Fruit fly (Drosophila melanogaster) whole organism, pupa: Measurements from ENCODE around the gene CG14252.

Experiments
- CG10348 ChIP-seq: fragments of 200-800 bp; sonication (Bioruptor generic); IDR thresholded peaks from 2 replicates; pipeline ENCODE4 v1.3.6; 2022; ENCODE audit warnings: missing biosample characterization, missing genetic modification characterization
- CG12605 ChIP-seq: fragments of 200-800 bp; sonication (Bioruptor generic); IDR thresholded peaks from 2 replicates; pipeline ENCODE4 v1.3.6; 2022; ENCODE audit warnings: missing biosample characterization, missing genetic modification characterization
- CG13204 ChIP-seq: fragments of 200-800 bp; sonication (Bioruptor generic); optimal IDR thresholded peaks from 2 replicates; lab custom pipeline; 2018; ENCODE audit warnings: missing biosample characterization, mild to moderate bottlenecking, missing genetic modification characterization, moderate library complexity
- CG14655 ChIP-seq: fragments of 200-800 bp; sonication (Bioruptor generic); optimal IDR thresholded peaks from 3 replicates; lab custom pipeline; 2017; ENCODE audit warnings: mild to moderate bottlenecking, missing biosample characterization, missing genetic modification reagents, missing genetic modification characterization
- CG15710 ChIP-seq: fragments of 200-800 bp; sonication (Bioruptor generic); optimal IDR thresholded peaks from 2 replicates; lab custom pipeline; 2018; ENCODE audit warnings: missing biosample characterization, mild to moderate bottlenecking, missing genetic modification characterization, moderate library complexity
- CG17806 ChIP-seq: fragments of 200-800 bp; sonication (Bioruptor generic); optimal IDR thresholded peaks from 2 replicates; lab custom pipeline; 2018; ENCODE audit warnings: missing biosample characterization, mild to moderate bottlenecking, missing genetic modification characterization, moderate library complexity
- CG32121 ChIP-seq: fragments of 200-800 bp; sonication (Bioruptor generic); IDR thresholded peaks from 2 replicates; pipeline ENCODE4 v1.3.6; 2022; ENCODE audit warnings: missing biosample characterization, missing genetic modification characterization
- CG34367 ChIP-seq: fragments of 200-800 bp; sonication (Bioruptor generic); optimal IDR thresholded peaks from 2 replicates; lab custom pipeline; 2018; ENCODE audit warnings: missing biosample characterization, mild to moderate bottlenecking, missing genetic modification characterization
- CG4496 ChIP-seq: fragments of 200-800 bp; sonication (Bioruptor generic); IDR thresholded peaks from 3 replicates; pipeline ENCODE4 v1.3.6; 2022; ENCODE audit warnings: missing biosample characterization, missing genetic modification characterization
- CG8159 ChIP-seq: fragments of 200-800 bp; sonication (Bioruptor generic); optimal IDR thresholded peaks from 3 replicates; lab custom pipeline; 2018; ENCODE audit warnings: missing biosample characterization, mild to moderate bottlenecking, missing genetic modification characterization, moderate library complexity
- CG8301 ChIP-seq: fragments of 200-800 bp; sonication (Bioruptor generic); optimal IDR thresholded peaks from 2 replicates; lab custom pipeline; 2018; ENCODE audit warnings: missing biosample characterization, mild to moderate bottlenecking, missing genetic modification characterization
- CG9948 ChIP-seq: fragments of 200-800 bp; sonication (Bioruptor generic); optimal IDR thresholded peaks from 2 replicates; lab custom pipeline; 2018; ENCODE audit warnings: missing biosample characterization, mild to moderate bottlenecking, missing genetic modification characterization, moderate library complexity
- D1 ChIP-seq: fragments of 200-800 bp; sonication (Bioruptor generic); optimal IDR thresholded peaks from 2 replicates; lab custom pipeline; 2018; ENCODE audit warnings: missing biosample characterization, mild to moderate bottlenecking, missing genetic modification characterization, moderate library complexity
- EcR ChIP-seq: fragments of 200-800 bp; sonication (Bioruptor generic); optimal IDR thresholded peaks from 3 replicates; lab custom pipeline; 2019; ENCODE audit warnings: missing biosample characterization, missing genetic modification characterization, mild to moderate bottlenecking, moderate library complexity, missing genetic modification reagents
- Ets98B ChIP-seq: fragments of 200-800 bp; sonication (Bioruptor generic); IDR thresholded peaks from 2 replicates; pipeline ENCODE4 v1.3.6; 2022; ENCODE audit warnings: missing biosample characterization, missing genetic modification characterization
- Pif1A ChIP-seq: fragments of 200-800 bp; sonication (Bioruptor generic); optimal IDR thresholded peaks from 3 replicates; lab custom pipeline; 2016; ENCODE audit warnings: missing biosample characterization, missing genetic modification characterization
- Pif1B ChIP-seq: fragments of 200-800 bp; sonication (Bioruptor generic); optimal IDR thresholded peaks from 3 replicates; lab custom pipeline; 2016; ENCODE audit warnings: missing biosample characterization, missing genetic modification characterization
- Snoo ChIP-seq: fragments of 200-800 bp; sonication (Bioruptor generic); optimal IDR thresholded peaks from 3 replicates; lab custom pipeline; 2017; ENCODE audit warnings: missing biosample characterization, mild to moderate bottlenecking, missing genetic modification characterization, inconsistent platforms
- fd96Ca ChIP-seq: fragments of 200-800 bp; sonication (Bioruptor generic); IDR thresholded peaks from 3 replicates; pipeline ENCODE4 v1.3.6; 2022; ENCODE audit warnings: missing biosample characterization, missing genetic modification characterization
- gl ChIP-seq: fragments of 200-800 bp; sonication (Bioruptor generic); optimal IDR thresholded peaks from 2 replicates; lab custom pipeline; 2018; ENCODE audit warnings: missing biosample characterization, mild to moderate bottlenecking, missing genetic modification characterization
- rn ChIP-seq: fragments of 200-800 bp; sonication (Bioruptor generic); IDR thresholded peaks from 2 replicates; pipeline ENCODE4 v1.3.6; 2022; ENCODE audit warnings: missing biosample characterization, missing genetic modification characterization

CG14252 gene

DNA sequence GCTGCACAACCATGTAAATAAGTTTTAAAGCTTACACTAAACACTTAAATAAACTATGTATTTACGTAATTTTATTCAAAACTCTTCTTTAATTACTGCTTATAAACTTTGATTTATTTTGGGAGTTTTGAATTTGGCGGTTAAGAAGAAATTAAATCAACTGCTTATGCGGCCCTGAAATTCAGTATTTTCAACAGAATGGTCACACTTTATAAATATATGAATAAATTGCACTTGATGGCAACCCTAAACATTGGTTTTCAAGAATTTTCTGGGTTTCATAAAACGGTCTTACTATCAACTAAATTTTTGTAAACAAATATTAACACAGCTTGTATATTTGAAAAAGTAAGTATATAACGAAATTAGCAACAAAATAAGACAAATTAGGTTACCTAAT, at the start of gene CG14252:
CG14252 (plus strand) TSS at position 302 of the 400 bp plus-strand sequence.
- TF ChIP-seq D1 (tag; lab: Kevin White, UChicago), result no peak
- no peak for TF ChIP-seq Snoo
- no peak for TF ChIP-seq rn (GFP tag; lab: Robert Waterston, UW)
- no peak for TF ChIP-seq CG9948 (tag; lab: Kevin White, UChicago)
- no peak for TF ChIP-seq CG32121 (GFP tag; lab: Robert Waterston, UW)
- TF ChIP-seq EcR, result no peak
- TF ChIP-seq Pif1A (GFP tag; lab: Kevin White, UChicago), result no peak
- TF ChIP-seq fd96Ca (GFP tag; lab: Robert Waterston, UW), result no peak
- TF ChIP-seq CG8301, result no peak
- TF ChIP-seq CG15710 (tag; lab: Kevin White, UChicago), result no peak
- no peak for TF ChIP-seq CG14655 (GFP tag; lab: Kevin White, UChicago)
- TF ChIP-seq Pif1B, result no peak
- no peak for TF ChIP-seq CG34367
- TF ChIP-seq CG12605 (GFP tag; lab: Robert Waterston, UW), result no peak

DNA sequence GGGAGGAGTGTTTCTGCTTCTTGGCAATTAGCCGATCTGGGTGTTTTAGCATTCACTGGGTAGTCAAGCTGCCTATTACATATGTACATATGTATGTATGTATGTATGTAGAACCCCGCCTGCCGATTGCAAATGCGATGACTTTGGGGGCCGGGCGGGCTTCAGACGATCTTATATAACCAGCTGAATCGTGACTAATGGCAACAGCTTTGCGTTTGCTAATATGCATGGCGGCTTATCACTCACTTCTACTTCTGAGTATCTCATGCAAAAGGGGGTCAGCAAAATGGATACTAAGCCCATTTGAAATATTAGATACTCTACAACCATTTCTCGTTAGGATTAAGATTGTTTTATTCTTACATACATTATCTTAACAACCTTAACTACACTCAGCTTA, 49.1 kb upstream of the CG14252 start:
- TF ChIP-seq CG32121 (GFP tag; lab: Robert Waterston, UW) (no peak), rn (GFP tag; lab: Robert Waterston, UW) (no peak), CG9948 (tag; lab: Kevin White, UChicago) (no peak), Pif1B (no peak), gl (tag; lab: Kevin White, UChicago) (no peak), CG10348 (GFP tag; lab: Robert Waterston, UW) (no peak), CG12605 (GFP tag; lab: Robert Waterston, UW) (no peak), CG4496 (no peak), Snoo (no peak), CG15710 (tag; lab: Kevin White, UChicago) (no peak), fd96Ca (GFP tag; lab: Robert Waterston, UW) (no peak)
- TF ChIP-seq, all 21 proteins: peak for 0

DNA sequence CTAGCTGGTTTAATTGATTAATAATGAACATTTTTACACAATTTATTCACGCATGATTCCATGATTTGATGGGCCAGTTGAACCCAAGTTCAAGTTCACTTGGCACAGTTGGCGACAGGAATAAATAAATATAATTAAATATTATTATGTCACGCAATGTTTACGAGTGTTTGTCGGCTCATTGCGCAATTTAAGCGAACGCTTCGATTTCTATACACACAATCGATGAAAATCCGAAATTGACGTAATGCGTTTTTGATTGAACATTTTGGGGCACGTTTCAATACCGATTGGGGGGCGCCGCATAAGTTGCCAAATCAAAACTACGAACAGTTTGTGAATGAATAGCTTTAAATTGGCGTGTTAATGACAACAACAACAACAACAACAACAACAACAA, 48.0 kb upstream of the CG14252 start:
- no peak for TF ChIP-seq CG9948 (tag; lab: Kevin White, UChicago)
- no peak for TF ChIP-seq EcR
- no peak for TF ChIP-seq Snoo

DNA sequence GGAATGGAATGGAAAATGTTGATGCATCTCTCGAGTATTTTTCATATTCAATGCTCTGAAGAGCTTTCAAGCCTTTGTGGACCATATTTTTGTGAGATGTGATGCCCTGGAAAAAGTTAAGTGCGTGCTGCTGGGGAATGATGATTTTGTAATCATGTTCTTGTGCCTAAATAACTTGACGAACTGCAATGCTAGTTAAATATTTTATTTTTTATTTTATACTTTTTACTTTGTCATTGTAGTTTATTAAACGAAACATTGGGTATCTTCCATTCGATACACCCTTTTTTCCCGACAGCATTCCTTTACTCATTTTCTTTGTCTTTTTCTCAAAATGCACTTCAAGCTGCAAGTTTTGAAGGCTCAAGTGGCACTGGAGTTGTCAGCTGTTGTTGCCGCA, 45.4 kb upstream of the CG14252 start:
- TF ChIP-seq Pif1B (peak; percentile 55), CG13204 (GFP tag; lab: Kevin White, UChicago) (no peak), rn (GFP tag; lab: Robert Waterston, UW) (0 out of 2 replicates have a peak, but pooled peaks have one; percentile 3), Snoo (no peak), CG34367 (peak; percentile 0), CG8301 (peak; percentile 37), fd96Ca (GFP tag; lab: Robert Waterston, UW) (no peak), CG4496 (peak; percentile 73), Ets98B (GFP tag; lab: Robert Waterston, UW) (peak; percentile 68), gl (tag; lab: Kevin White, UChicago) (no peak), Pif1A (GFP tag; lab: Kevin White, UChicago) (peak; percentile 58), D1 (tag; lab: Kevin White, UChicago) (no peak), EcR (no peak), CG10348 (GFP tag; lab: Robert Waterston, UW) (no peak), CG17806 (peak; percentile 42), CG8159 (peak; percentile 47), CG14655 (GFP tag; lab: Kevin White, UChicago) (peak; percentile 48), CG9948 (tag; lab: Kevin White, UChicago) (peak; percentile 20), CG12605 (GFP tag; lab: Robert Waterston, UW) (0 out of 2 replicates have a peak, but pooled peaks have one; percentile 36), CG32121 (GFP tag; lab: Robert Waterston, UW) (0 out of 2 replicates have a peak, but pooled peaks have one; percentile 48), CG15710 (tag; lab: Kevin White, UChicago) (peak; percentile 36)

DNA sequence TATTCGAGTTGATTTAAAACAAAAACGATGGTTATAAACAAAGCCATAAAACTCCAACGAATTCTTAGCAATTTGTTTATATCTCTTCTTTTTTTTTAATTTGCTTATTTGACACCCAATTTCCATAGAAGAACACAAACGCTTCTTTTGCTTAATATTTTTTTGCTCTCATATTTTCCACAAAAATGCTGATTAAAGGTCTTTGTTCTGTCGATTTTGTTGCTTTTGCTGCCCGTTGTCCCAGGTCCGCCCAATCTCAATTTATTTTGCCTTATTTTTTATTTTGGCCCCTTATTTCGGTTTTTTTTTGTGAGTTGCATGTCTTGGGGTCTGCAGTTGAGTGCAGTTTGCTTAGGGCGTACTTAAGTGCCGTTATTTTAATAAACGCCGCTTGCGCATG, 39.3 kb upstream of the CG14252 start:
- TF ChIP-seq CG13204 (GFP tag; lab: Kevin White, UChicago) (no peak), CG15710 (tag; lab: Kevin White, UChicago) (no peak), Pif1B (no peak), CG8301 (no peak), CG14655 (GFP tag; lab: Kevin White, UChicago) (no peak), CG4496 (no peak), CG17806 (no peak), CG12605 (GFP tag; lab: Robert Waterston, UW) (no peak), CG9948 (tag; lab: Kevin White, UChicago) (no peak), CG8159 (no peak), Pif1A (GFP tag; lab: Kevin White, UChicago) (no peak), CG32121 (GFP tag; lab: Robert Waterston, UW) (no peak), Ets98B (GFP tag; lab: Robert Waterston, UW) (no peak)

DNA sequence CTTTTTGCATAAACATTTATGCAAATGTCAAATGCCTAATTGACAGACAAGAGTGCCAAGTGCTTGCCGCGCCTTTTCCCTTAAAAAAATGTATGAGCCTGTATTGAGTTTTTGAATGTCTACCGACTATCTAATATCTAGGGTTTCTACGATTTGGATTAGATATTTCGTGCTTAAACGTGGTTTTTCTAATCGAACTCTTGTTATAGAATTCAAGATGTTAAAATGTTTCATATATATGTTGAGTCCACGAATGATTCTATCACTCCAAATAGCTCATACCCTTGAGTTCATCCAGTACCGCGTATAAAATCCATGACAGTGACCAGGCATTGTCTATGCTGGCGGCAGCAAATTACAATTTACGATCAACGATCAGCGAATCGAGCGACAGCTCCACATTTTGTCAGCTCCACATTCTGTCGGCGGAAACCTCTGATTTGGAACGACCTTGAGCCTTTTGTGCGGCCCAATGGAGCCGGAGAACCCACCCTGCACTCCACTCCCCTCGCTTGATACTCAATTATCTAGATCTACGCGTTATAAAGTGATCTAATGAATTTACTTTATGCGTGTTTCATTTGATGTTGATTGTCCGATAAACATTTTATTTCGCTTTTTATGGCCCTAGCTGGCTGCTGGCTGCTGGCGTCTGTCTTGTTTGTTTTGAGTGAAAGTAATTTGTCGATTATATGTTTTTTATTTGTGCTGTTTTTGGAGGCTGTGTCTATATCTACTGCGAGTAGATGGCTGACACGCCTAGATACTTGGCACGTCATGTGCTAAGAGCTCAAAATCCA, 38.4 kb upstream of the CG14252 start:
- TF ChIP-seq CG32121 (GFP tag; lab: Robert Waterston, UW), result 0 out of 2 replicates have a peak, but pooled peaks have one; percentile 13
- TF ChIP-seq fd96Ca (GFP tag; lab: Robert Waterston, UW), result peak; percentile 39; the same call in 1 of the 3 replicates
- no peak for TF ChIP-seq Pif1B
- TF ChIP-seq CG4496, result peak; percentile 16; the same call in 1 of the 3 replicates
- TF ChIP-seq CG9948 (tag; lab: Kevin White, UChicago), result no peak
